Worm (Caenorhabditis elegans) whole organism, L4 larva: Measurements from ENCODE around the gene wrm-1.

Experiments used
- D1046.2 ChIP-seq: fragments of 200-800 bp; sonication (Bioruptor generic); IDR thresholded peaks from 2 replicates; pipeline ENCODE4 v1.3.6; 2022; ENCODE audit warnings: missing genetic modification characterization, missing compliant biosample characterization
- F49E8.2 ChIP-seq: sonication (generic microtip); optimal IDR thresholded peaks from 2 replicates; lab custom pipeline; 2016; ENCODE audit warnings: missing compliant biosample characterization, mild to moderate bottlenecking, missing genetic modification characterization, borderline replicate concordance
- T26A8.4 ChIP-seq: fragments of 200-800 bp; sonication (Bioruptor generic); IDR thresholded peaks from 2 replicates; pipeline ENCODE4 v1.3.6; 2022; ENCODE audit warnings: missing genetic modification characterization, missing compliant biosample characterization
- Y48G9A.11 ChIP-seq: fragments of 200-800 bp; sonication (Bioruptor generic); IDR thresholded peaks from 2 replicates; pipeline ENCODE4 v1.3.6; 2022; ENCODE audit warnings: missing genetic modification reagents, missing genetic modification characterization, missing compliant biosample characterization
- Y5F2A.4 ChIP-seq: fragments of 200-800 bp; sonication (Bioruptor generic); optimal IDR thresholded peaks from 2 replicates; lab custom pipeline; 2018; ENCODE audit warnings: mild to moderate bottlenecking, missing genetic modification characterization, missing compliant biosample characterization
- Y75B8A.6 ChIP-seq: fragments of 200-800 bp; sonication (Bioruptor generic); IDR thresholded peaks from 2 replicates; pipeline ENCODE4 v1.3.6; 2022; ENCODE audit warnings: missing genetic modification reagents, missing genetic modification characterization, missing compliant biosample characterization
- aha-1 ChIP-seq: fragments of 150-350 bp; peaks from one replicate; lab custom pipeline; 2014; ENCODE audit warnings: missing biosample characterization, missing genetic modification characterization
- aly-2 ChIP-seq: sonication (generic microtip); optimal IDR thresholded peaks from 2 replicates; lab custom pipeline; 2018; ENCODE audit warnings: missing biosample characterization, missing genetic modification characterization
- ceh-44 ChIP-seq: fragments of 200-800 bp; sonication (Bioruptor generic); IDR thresholded peaks from 2 replicates; pipeline ENCODE4 v1.3.6; 2022; ENCODE audit warnings: missing genetic modification reagents, missing genetic modification characterization, missing compliant biosample characterization
- ceh-62 ChIP-seq: sonication (generic microtip); optimal IDR thresholded peaks from 2 replicates; lab custom pipeline; 2017; ENCODE audit warnings: missing biosample characterization, missing genetic modification characterization
- ceh-82 ChIP-seq: sonication (generic microtip); optimal IDR thresholded peaks from 2 replicates; lab custom pipeline; 2017; ENCODE audit warnings: missing biosample characterization, missing genetic modification characterization
- ctbp-1 ChIP-seq: fragments of 200-800 bp; sonication (Bioruptor generic); IDR thresholded peaks from 2 replicates; pipeline ENCODE4 v1.3.6; 2022; ENCODE audit warnings: missing genetic modification reagents, missing genetic modification characterization, missing compliant biosample characterization
- daf-16 ChIP-seq, 3 experiments: sonication (generic microtip); optimal IDR thresholded peaks; 2 replicates each; lab custom pipeline; 2016 to 2017; ENCODE audit warnings: missing genetic modification characterization in 3 of 3, missing genetic modification reagents in 3 of 3, mild to moderate bottlenecking in 2 of 3, missing compliant biosample characterization in 2 of 3, missing biosample characterization in 1 of 3, moderate library complexity in 1 of 3
- dmd-8 ChIP-seq: fragments of 200-800 bp; sonication (Bioruptor generic); IDR thresholded peaks from 2 replicates; pipeline ENCODE4 v1.3.6; 2022; ENCODE audit warnings: missing genetic modification characterization, missing compliant biosample characterization
- dmd-9 ChIP-seq: fragments of 200-800 bp; sonication (Bioruptor generic); IDR thresholded peaks from 2 replicates; pipeline ENCODE4 v1.3.6; 2022; ENCODE audit warnings: missing genetic modification reagents, missing genetic modification characterization, missing compliant biosample characterization
- dve-1 ChIP-seq: sonication (generic microtip); optimal IDR thresholded peaks from 2 replicates; lab custom pipeline; 2017; ENCODE audit warnings: antibody characterized with exemption, mild to moderate bottlenecking, missing genetic modification characterization, missing compliant biosample characterization; ENCODE audit not compliant: insufficient read depth
- hif-1 ChIP-seq, 2 experiments: sonication (generic microtip); optimal IDR thresholded peaks; 2 replicates each; lab custom pipeline; 2016 to 2017; ENCODE audit warnings: missing compliant biosample characterization in 2 of 2, missing genetic modification characterization in 2 of 2, missing genetic modification reagents in 2 of 2, missing genotype in 2 of 2, mild to moderate bottlenecking in 1 of 2
- hlh-30 ChIP-seq: sonication (generic microtip); optimal IDR thresholded peaks from 2 replicates; lab custom pipeline; 2017; ENCODE audit warnings: antibody characterized with exemption, mild to moderate bottlenecking, missing genetic modification characterization, missing compliant biosample characterization; ENCODE audit not compliant: insufficient read depth
- lim-7 ChIP-seq: fragments of 200-800 bp; sonication (Bioruptor generic); IDR thresholded peaks from 2 replicates; pipeline ENCODE4 v1.3.6; 2022; ENCODE audit warnings: missing genetic modification characterization, missing compliant biosample characterization
- lin-1 ChIP-seq: fragments of 200-800 bp; sonication (Bioruptor generic); IDR thresholded peaks from 2 replicates; pipeline ENCODE4 v1.3.6; 2022; ENCODE audit warnings: missing genetic modification reagents, missing genetic modification characterization, missing compliant biosample characterization
- lin-38 ChIP-seq: fragments of 200-800 bp; sonication (Bioruptor generic); IDR thresholded peaks from 2 replicates; pipeline ENCODE4 v1.3.6; 2022; ENCODE audit warnings: missing genetic modification reagents, missing genetic modification characterization, missing compliant biosample characterization
- lin-39 ChIP-seq: fragments of 150-350 bp; optimal IDR thresholded peaks from 2 replicates; lab custom pipeline; 2014; ENCODE audit warnings: missing biosample characterization, missing genetic modification reagents, missing genetic modification characterization
- mdt-29 ChIP-seq: fragments of 200-800 bp; sonication (Bioruptor generic); IDR thresholded peaks from 2 replicates; pipeline ENCODE4 v1.3.6; 2022; ENCODE audit warnings: missing genetic modification reagents, missing genetic modification characterization, missing compliant biosample characterization
- mxl-3 ChIP-seq: fragments of 200-800 bp; sonication (Bioruptor generic); optimal IDR thresholded peaks from 2 replicates; lab custom pipeline; 2018; ENCODE audit warnings: mild to moderate bottlenecking, missing genetic modification characterization, missing compliant biosample characterization
- nhr-10 ChIP-seq: fragments of 150-350 bp; optimal IDR thresholded peaks from 2 replicates; lab custom pipeline; 2014; ENCODE audit warnings: missing biosample characterization, missing genetic modification characterization
- nhr-11 ChIP-seq: fragments of 150-350 bp; optimal IDR thresholded peaks from 2 replicates; lab custom pipeline; 2014; ENCODE audit warnings: missing biosample characterization, missing genetic modification characterization
- nhr-237 ChIP-seq: sonication (generic microtip); optimal IDR thresholded peaks from 2 replicates; lab custom pipeline; 2017; ENCODE audit warnings: missing biosample characterization, missing genetic modification characterization
- nhr-25 ChIP-seq: sonication (generic microtip); optimal IDR thresholded peaks from 2 replicates; lab custom pipeline; 2017; ENCODE audit warnings: missing genetic modification characterization, mild to moderate bottlenecking, missing compliant biosample characterization, antibody characterized with exemption, moderate library complexity, borderline replicate concordance; ENCODE audit not compliant: insufficient read depth
- nhr-28 ChIP-seq: fragments of 150-350 bp; optimal IDR thresholded peaks from 2 replicates; lab custom pipeline; 2014; ENCODE audit warnings: missing biosample characterization, missing genetic modification characterization
- nhr-76 ChIP-seq: fragments of 150-350 bp; optimal IDR thresholded peaks from 2 replicates; lab custom pipeline; 2014; ENCODE audit warnings: missing biosample characterization, missing genetic modification characterization
- nhr-77 ChIP-seq: fragments of 150-350 bp; optimal IDR thresholded peaks from 2 replicates; lab custom pipeline; 2014; ENCODE audit warnings: missing biosample characterization, missing genetic modification characterization
- php-3 ChIP-seq: fragments of 200-800 bp; sonication (Bioruptor generic); IDR thresholded peaks from 2 replicates; pipeline ENCODE4 v1.3.6; 2022; ENCODE audit warnings: missing genetic modification reagents, missing genetic modification characterization, missing compliant biosample characterization
- pqm-1 ChIP-seq: sonication (generic microtip); optimal IDR thresholded peaks from 2 replicates; lab custom pipeline; 2017; ENCODE audit warnings: missing biosample characterization, missing genetic modification characterization
- set-16 ChIP-seq: fragments of 200-800 bp; sonication (Bioruptor generic); IDR thresholded peaks from 2 replicates; pipeline ENCODE4 v1.3.6; 2022; ENCODE audit warnings: missing genetic modification reagents, missing genetic modification characterization, missing compliant biosample characterization
- tag-97 ChIP-seq: fragments of 200-800 bp; sonication (Bioruptor generic); IDR thresholded peaks from 2 replicates; pipeline ENCODE4 v1.3.6; 2022; ENCODE audit warnings: missing genetic modification characterization, missing compliant biosample characterization
- unc-130 ChIP-seq: sonication (generic microtip); optimal IDR thresholded peaks from 2 replicates; lab custom pipeline; 2016; ENCODE audit warnings: missing genetic modification reagents, missing genetic modification characterization, missing compliant biosample characterization
- unc-62 ChIP-seq, 3 experiments: fragments of 150-350 bp in 1 of 3; sonication (generic microtip); optimal IDR thresholded peaks in 2 of 3; peaks in 1 of 3; 1 replicate in 1 of 3; 2 replicates in 2 of 3; lab custom pipeline; 2014 to 2017; ENCODE audit warnings: missing biosample characterization in 3 of 3, missing genetic modification characterization in 3 of 3, missing genetic modification reagents in 3 of 3, missing genotype in 1 of 3
- zag-1 ChIP-seq: fragments of 150-350 bp; optimal IDR thresholded peaks from 2 replicates; lab custom pipeline; 2014; ENCODE audit warnings: missing biosample characterization, missing genetic modification characterization
- ztf-11 ChIP-seq: fragments of 150-350 bp; optimal IDR thresholded peaks from 2 replicates; lab custom pipeline; 2014; ENCODE audit warnings: missing biosample characterization, missing genetic modification characterization

The wrm-1 gene

DNA sequence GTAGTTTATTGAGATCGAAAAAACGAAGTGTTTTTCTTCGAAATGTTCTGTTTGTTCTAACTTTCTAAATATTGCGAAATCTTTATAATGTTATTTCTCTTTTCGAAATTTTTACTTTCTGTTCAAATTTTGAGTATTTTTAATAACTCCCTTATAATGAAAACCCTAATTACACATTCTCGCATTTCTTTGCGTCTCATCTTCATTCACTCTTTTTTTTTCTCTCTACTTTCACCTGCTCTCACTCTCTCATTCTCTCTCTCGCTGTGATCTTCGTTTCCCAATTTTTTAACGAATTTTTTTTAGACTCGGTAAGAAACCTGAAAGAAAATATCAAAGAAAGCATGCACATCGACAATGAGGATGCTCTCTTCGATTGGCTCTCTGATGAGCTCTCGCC, 11.4 kb upstream of the wrm-1 start, which contains the start of gene rbm-26:
TSS of gene rbm-26 (plus strand) at position 301 of the 400 bp plus-strand sequence.
- TF ChIP-seq dmd-8 (GFP tag; lab: Robert Waterston, UW) (no peak), tag-97 (GFP tag; lab: Robert Waterston, UW) (no peak), pqm-1 (tag; lab: Kevin White, UChicago) (no peak), daf-16 (GFP tag; optimal IDR thresholded peaks at IDR 0.05; lab: Kevin White, UChicago) (no peak), daf-16 (tag; optimal IDR thresholded peaks at IDR 0.05; lab: Kevin White, UChicago) (peak; percentile 6), nhr-237 (tag; lab: Kevin White, UChicago) (no peak)

DNA sequence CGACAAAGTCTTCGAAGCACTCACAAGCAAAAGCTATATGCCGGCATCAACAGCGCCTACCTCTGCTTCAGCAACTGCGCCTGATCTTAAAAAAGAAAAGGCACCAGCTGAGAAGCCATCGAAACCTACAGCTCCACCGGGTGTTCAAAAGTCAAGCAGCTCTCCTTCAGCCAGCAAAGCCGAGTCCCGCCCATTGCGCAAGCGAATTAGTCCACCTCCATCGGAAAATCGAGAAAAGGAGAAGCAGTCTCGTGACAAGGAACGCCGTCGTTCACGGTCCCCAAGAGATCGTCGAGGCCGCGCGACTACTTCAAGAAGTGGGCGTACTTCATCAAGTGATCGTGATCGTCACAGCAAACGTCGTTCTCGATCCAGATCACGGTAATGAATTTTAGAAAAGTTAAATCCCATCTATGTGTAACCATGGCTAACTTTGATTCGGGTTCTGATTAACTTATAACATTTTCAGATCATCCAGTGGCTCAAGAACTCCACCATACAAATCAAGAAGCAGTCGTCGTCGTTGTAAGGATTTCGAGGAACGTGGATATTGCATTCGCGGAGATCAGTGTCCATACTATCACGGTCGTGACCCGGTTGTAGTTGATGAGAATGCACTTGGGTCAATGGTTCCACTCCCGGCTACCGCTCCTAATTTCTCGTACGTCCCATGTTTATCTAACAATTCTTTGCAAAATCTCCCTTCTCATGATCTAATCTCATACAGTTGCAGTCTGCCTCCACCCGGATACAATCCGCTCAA, 10.6 kb upstream of the wrm-1 start:
- no peak for TF ChIP-seq mdt-29 (GFP tag; lab: Robert Waterston, UW)
- peak; percentile 93 for TF ChIP-seq aha-1 (tag; lab: Kevin White, UChicago)
- peak in 1 of 2 experiments; percentile 32 for TF ChIP-seq unc-62 (GFP tag; optimal IDR thresholded peaks at IDR 0.05 in 1 of 2; lab: Kevin White, UChicago)
- no peak for TF ChIP-seq unc-62 (tag; optimal IDR thresholded peaks at IDR 0.05; lab: Kevin White, UChicago)
- TF ChIP-seq nhr-10 (tag; lab: Kevin White, UChicago): no peak
- TF ChIP-seq D1046.2 (GFP tag; lab: Robert Waterston, UW): 0 out of 2 replicates have a peak, but pooled peaks have one; percentile 25
- no peak for TF ChIP-seq daf-16 (GFP tag; optimal IDR thresholded peaks at IDR 0.05; lab: Kevin White, UChicago)
- TF ChIP-seq daf-16 (tag; optimal IDR thresholded peaks at IDR 0.05; lab: Kevin White, UChicago): no peak
- peak; percentile 65 for TF ChIP-seq set-16 (GFP tag; lab: Robert Waterston, UW)

DNA sequence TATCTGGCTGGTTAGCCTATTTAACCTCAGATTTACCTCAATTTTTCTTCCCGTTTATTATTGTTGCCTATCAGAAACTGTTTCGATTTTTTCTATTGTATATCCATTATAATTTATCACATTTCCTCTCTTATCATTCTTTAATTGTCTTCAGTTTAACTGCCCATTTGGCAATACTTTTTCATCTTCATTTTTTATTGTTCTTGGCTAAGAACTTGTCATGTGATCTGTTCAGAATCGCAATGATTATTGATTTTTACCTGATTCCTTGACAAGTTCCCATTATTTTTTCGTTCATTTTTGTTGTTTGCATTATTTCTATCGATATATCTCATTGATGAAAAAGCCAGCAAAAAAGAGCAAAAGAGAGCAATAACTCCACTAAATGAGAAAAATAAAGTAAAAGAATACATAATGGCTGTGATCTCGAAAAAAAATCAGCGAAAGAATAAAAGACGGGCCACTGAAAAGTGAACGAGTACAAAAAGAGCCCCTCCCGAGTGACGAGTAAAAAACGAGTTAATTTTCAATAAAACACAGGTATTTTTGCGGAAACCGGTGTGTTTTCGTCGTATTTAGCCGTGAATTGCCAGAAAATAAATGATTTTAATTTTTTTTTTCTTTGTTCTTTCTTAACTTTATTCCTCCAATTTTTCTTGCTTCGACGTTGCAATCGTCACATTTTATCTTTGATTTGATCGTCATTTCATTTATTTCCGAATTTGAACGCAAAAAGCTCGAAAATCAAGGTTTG, 8.2 kb upstream of the wrm-1 start, which contains the start of gene arf-1:
TSS of gene arf-1 (plus strand) at position 657 of the 754 bp plus-strand sequence.
- TF ChIP-seq set-16 (GFP tag; lab: Robert Waterston, UW): no peak
- TF ChIP-seq dmd-9 (GFP tag; lab: Robert Waterston, UW): no peak
- peak; percentile 23; the same call in 1 of the 2 replicates for TF ChIP-seq lin-38 (GFP tag; lab: Robert Waterston, UW)
- TF ChIP-seq mxl-3 (GFP tag; lab: Kevin White, UChicago): no peak
- no peak for TF ChIP-seq unc-130 (GFP tag; lab: Kevin White, UChicago)
- 0 out of 2 replicates have a peak, but pooled peaks have one; percentile 8 for TF ChIP-seq Y75B8A.6
- peak in 1 of 2 experiments; percentile 21 for TF ChIP-seq unc-62 (GFP tag; optimal IDR thresholded peaks at IDR 0.05 in 1 of 2; lab: Kevin White, UChicago)
- no peak for TF ChIP-seq unc-62 (tag; optimal IDR thresholded peaks at IDR 0.05; lab: Kevin White, UChicago)
- TF ChIP-seq nhr-76 (tag; lab: Kevin White, UChicago): no peak
- TF ChIP-seq F49E8.2 (tag; lab: Kevin White, UChicago): no peak
- TF ChIP-seq aha-1 (tag; lab: Kevin White, UChicago): peak; percentile 65
- peak; percentile 21 for TF ChIP-seq dve-1
- TF ChIP-seq Y5F2A.4 (GFP tag; lab: Kevin White, UChicago): no peak
- TF ChIP-seq hlh-30 (tag; lab: Kevin White, UChicago): peak; percentile 51
- no peak for TF ChIP-seq Y48G9A.11 (GFP tag; lab: Robert Waterston, UW)
- TF ChIP-seq php-3: peak; percentile 76

DNA sequence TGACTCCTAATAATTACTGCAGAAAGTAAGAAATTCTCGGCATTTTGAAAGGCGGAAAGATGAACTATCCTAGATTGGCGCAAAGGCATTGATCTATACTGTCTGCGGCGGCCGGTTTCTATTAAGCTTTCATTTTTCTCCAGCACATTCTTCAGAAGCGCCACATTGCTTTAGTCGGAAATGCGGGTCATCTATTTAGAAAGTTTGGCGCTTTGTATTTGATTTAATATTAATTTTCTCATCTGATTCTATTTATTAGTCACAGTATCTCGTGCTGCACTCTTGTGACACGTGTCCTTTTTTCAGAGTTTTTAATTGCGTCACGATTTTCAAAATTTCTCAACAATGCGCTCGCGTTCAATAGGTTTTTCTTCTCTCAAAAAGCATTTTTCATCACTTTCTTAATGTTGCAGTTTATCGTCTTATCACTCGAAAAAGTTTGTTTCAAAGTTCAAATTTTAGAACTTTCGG, 7.6 kb upstream of the wrm-1 start:
- TF ChIP-seq lin-1 (GFP tag; lab: Robert Waterston, UW) (0 out of 2 replicates have a peak, but pooled peaks have one; percentile 6), nhr-77 (no peak), ceh-82 (tag; lab: Kevin White, UChicago) (no peak), hif-1 (tag; optimal IDR thresholded peaks at IDR 0.05; lab: Kevin White, UChicago) (no peak), lin-39 (no peak), lim-7 (GFP tag; lab: Robert Waterston, UW) (no peak), hlh-30 (tag; lab: Kevin White, UChicago) (peak; percentile 74), D1046.2 (GFP tag; lab: Robert Waterston, UW) (no peak), T26A8.4 (GFP tag; lab: Robert Waterston, UW) (no peak), zag-1 (tag; lab: Kevin White, UChicago) (no peak), ztf-11 (tag; lab: Kevin White, UChicago) (no peak), ceh-44 (GFP tag; lab: Robert Waterston, UW) (no peak), nhr-11 (tag; lab: Kevin White, UChicago) (no peak), ctbp-1 (no peak), ceh-62 (tag; lab: Kevin White, UChicago) (no peak), nhr-25 (tag; lab: Kevin White, UChicago) (no peak), tag-97 (GFP tag; lab: Robert Waterston, UW) (0 out of 2 replicates have a peak, but pooled peaks have one; percentile 25), mdt-29 (GFP tag; lab: Robert Waterston, UW) (no peak), aly-2 (tag; lab: Kevin White, UChicago) (no peak), dve-1 (no peak), nhr-28 (no peak)
